Worm (Caenorhabditis elegans) whole organism, mixed stage, embryonic: ENCODE measurements around the gene sra-13.

Source experiments
- bed-3 ChIP-seq: fragments of 200-800 bp; sonication (Bioruptor generic); optimal IDR thresholded peaks from 3 replicates; lab custom pipeline; 2018; ENCODE audit warnings: mild to moderate bottlenecking, missing genetic modification characterization, moderate library complexity, missing compliant biosample characterization
- ces-1 ChIP-seq: fragments of 150-350 bp; optimal IDR thresholded peaks from 2 replicates; lab custom pipeline; 2014; ENCODE audit warnings: missing biosample characterization, missing genetic modification reagents, missing genetic modification characterization
- lin-32 ChIP-seq: fragments of 200-800 bp; sonication (Bioruptor generic); optimal IDR thresholded peaks from 2 replicates; lab custom pipeline; 2018; ENCODE audit warnings: mild to moderate bottlenecking, missing genetic modification characterization, missing compliant biosample characterization
- lsy-2 ChIP-seq: fragments of 150-350 bp; optimal IDR thresholded peaks from 2 replicates; lab custom pipeline; 2014; ENCODE audit warnings: missing biosample characterization, missing genetic modification characterization
- mab-5 ChIP-seq: fragments of 150-350 bp; optimal IDR thresholded peaks from 2 replicates; lab custom pipeline; 2014; ENCODE audit warnings: missing biosample characterization, missing genetic modification characterization
- mep-1 ChIP-seq: fragments of 150-350 bp; optimal IDR thresholded peaks from 2 replicates; lab custom pipeline; 2017; ENCODE audit warnings: missing biosample characterization, missing genetic modification reagents, missing genetic modification characterization, inconsistent platforms
- mls-2 ChIP-seq: sonication (generic microtip); optimal IDR thresholded peaks from 2 replicates; lab custom pipeline; 2016; ENCODE audit warnings: mild to moderate bottlenecking, missing genetic modification characterization, moderate library complexity, missing compliant biosample characterization
- nhr-2 ChIP-seq: fragments of 150-350 bp; optimal IDR thresholded peaks from 2 replicates; lab custom pipeline; 2014; ENCODE audit warnings: missing biosample characterization, missing genetic modification characterization
- nhr-237 ChIP-seq: fragments of 150-350 bp; optimal IDR thresholded peaks from 2 replicates; lab custom pipeline; 2014; ENCODE audit warnings: missing biosample characterization, missing genetic modification characterization
- nhr-28 ChIP-seq: fragments of 150-350 bp; optimal IDR thresholded peaks from 2 replicates; lab custom pipeline; 2014; ENCODE audit warnings: missing biosample characterization, missing genetic modification characterization
- pha-4 ChIP-seq: fragments of 150-350 bp; optimal IDR thresholded peaks from 2 replicates; lab custom pipeline; 2018; ENCODE audit warnings: missing biosample characterization, missing genetic modification reagents, missing genetic modification characterization
- sem-2 ChIP-seq: fragments of 200-800 bp; sonication (Bioruptor generic); optimal IDR thresholded peaks from 2 replicates; lab custom pipeline; 2018; ENCODE audit warnings: mild to moderate bottlenecking, missing genetic modification characterization, missing compliant biosample characterization
- snpc-4 ChIP-seq: fragments of 150-350 bp; optimal IDR thresholded peaks from 2 replicates; lab custom pipeline; 2014; ENCODE audit warnings: missing biosample characterization, missing genetic modification characterization
- ztf-11 ChIP-seq: fragments of 150-350 bp; optimal IDR thresholded peaks from 2 replicates; lab custom pipeline; 2014; ENCODE audit warnings: missing biosample characterization, missing genetic modification characterization

DNA sequence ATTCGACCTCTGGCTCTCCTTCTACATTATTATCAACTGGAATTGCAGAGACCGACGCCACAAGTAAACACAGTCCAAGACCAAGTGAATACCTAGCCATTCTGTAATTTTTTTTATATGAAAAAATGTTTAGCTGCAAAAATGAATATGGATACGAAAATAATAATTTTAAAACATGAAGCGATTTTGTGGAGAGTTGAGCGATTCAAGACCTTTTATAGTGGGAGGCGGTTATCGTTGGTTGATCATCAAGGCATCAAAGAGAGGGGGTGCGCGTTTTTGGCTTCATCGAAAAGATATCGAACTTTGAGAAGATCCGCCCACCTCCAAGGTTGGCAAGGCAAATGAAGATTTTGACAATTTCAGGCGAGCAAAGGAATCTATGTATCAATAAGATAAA lies 39.2 kb downstream of the sra-13 start, which contains the start of gene cut-3:
- no peak for TF ChIP-seq ces-1 (GFP tag; lab: Kevin White, UChicago)
- TF ChIP-seq mab-5 (tag; lab: Kevin White, UChicago) = no peak
- TF ChIP-seq lsy-2 (tag; lab: Kevin White, UChicago) = no peak
- no peak for TF ChIP-seq pha-4 (tag; lab: Kevin White, UChicago)
- TF ChIP-seq mep-1 (tag; lab: Kevin White, UChicago) = no peak
- no peak for TF ChIP-seq ztf-11 (tag; lab: Kevin White, UChicago)
- TF ChIP-seq nhr-237 = no peak
- TF ChIP-seq lin-32 (GFP tag; lab: Kevin White, UChicago) = no peak
- no peak for TF ChIP-seq mls-2 (tag; lab: Kevin White, UChicago)
- TF ChIP-seq snpc-4 (tag; lab: Kevin White, UChicago) = no peak
- TF ChIP-seq bed-3 (GFP tag; lab: Kevin White, UChicago) = no peak
- TF ChIP-seq sem-2 (GFP tag; lab: Kevin White, UChicago) = no peak
- TF ChIP-seq nhr-28 (tag; lab: Kevin White, UChicago) = no peak
- no peak for TF ChIP-seq nhr-2 (tag; lab: Kevin White, UChicago)
